Worm (Caenorhabditis elegans) whole organism, late embryonic: ENCODE data around the gene C54F6.20.

Experiments used
- C38D4.7 ChIP-seq: fragments of 200-800 bp; sonication (Bioruptor generic); optimal IDR thresholded peaks from 2 replicates; lab custom pipeline; 2018; ENCODE audit warnings: mild to moderate bottlenecking, missing genetic modification characterization, moderate library complexity, missing compliant biosample characterization
- K02D7.2 ChIP-seq: sonication (generic microtip); optimal IDR thresholded peaks from 2 replicates; lab custom pipeline; 2017; ENCODE audit warnings: mild to moderate bottlenecking, missing genetic modification characterization, missing compliant biosample characterization
- K09A11.1 ChIP-seq: sonication (generic microtip); optimal IDR thresholded peaks from 2 replicates; lab custom pipeline; 2017; ENCODE audit warnings: antibody characterized with exemption, mild to moderate bottlenecking, missing genetic modification characterization, missing compliant biosample characterization; ENCODE audit not compliant: insufficient read depth
- ama-1 ChIP-seq: fragments of 150-350 bp; optimal IDR thresholded peaks from 2 replicates; lab custom pipeline; 2014
- ceh-24 ChIP-seq: sonication (generic microtip); optimal IDR thresholded peaks from 2 replicates; lab custom pipeline; 2016; ENCODE audit warnings: mild to moderate bottlenecking, missing genetic modification characterization, missing compliant biosample characterization
- che-1 ChIP-seq: sonication (generic microtip); optimal IDR thresholded peaks from 2 replicates; lab custom pipeline; 2016; ENCODE audit warnings: mild to moderate bottlenecking, missing genetic modification characterization, missing compliant biosample characterization
- elt-4 ChIP-seq: sonication (generic microtip); optimal IDR thresholded peaks from 2 replicates; lab custom pipeline; 2016; ENCODE audit warnings: missing genetic modification characterization, missing compliant biosample characterization
- fkh-10 ChIP-seq: fragments of 150-350 bp; optimal IDR thresholded peaks from 2 replicates; lab custom pipeline; 2014; ENCODE audit warnings: missing biosample characterization, missing genetic modification reagents, missing genetic modification characterization
- pag-3 ChIP-seq: sonication (generic microtip); optimal IDR thresholded peaks from 2 replicates; lab custom pipeline; 2016; ENCODE audit warnings: missing compliant biosample characterization, missing genetic modification characterization, borderline replicate concordance
- tbx-2 ChIP-seq: sonication (generic microtip); optimal IDR thresholded peaks from 2 replicates; lab custom pipeline; 2016; ENCODE audit warnings: missing genetic modification characterization, missing compliant biosample characterization
- unc-86 ChIP-seq: sonication (generic microtip); optimal IDR thresholded peaks from 2 replicates; lab custom pipeline; 2016; ENCODE audit warnings: missing genetic modification characterization, missing compliant biosample characterization
- ztf-16 ChIP-seq: sonication (generic microtip); optimal IDR thresholded peaks from 2 replicates; lab custom pipeline; 2017; ENCODE audit warnings: missing genetic modification characterization, missing compliant biosample characterization

ce11 chrV:7553873-7554362 is 29.4 kb downstream of the C54F6.20 start, which contains the start of gene ttr-10:
- TF ChIP-seq ztf-16 (tag; lab: Kevin White, UChicago) (no peak), fkh-10 (GFP tag; lab: Kevin White, UChicago) (no peak), elt-4 (no peak), ceh-24 (tag; lab: Kevin White, UChicago) (no peak), ama-1 (no peak), tbx-2 (no peak), pag-3 (no peak), C38D4.7 (no peak), unc-86 (tag; lab: Kevin White, UChicago) (no peak), che-1 (tag; lab: Kevin White, UChicago) (no peak), K02D7.2 (tag; lab: Kevin White, UChicago) (no peak), K09A11.1 (no peak)
